Fruit fly (Drosophila melanogaster) whole organism, wandering third instar larva: ENCODE measurements around the gene Cpr97Eb.

Experiments used
- Abd-B ChIP-seq: fragments of >200 bp; optimal IDR thresholded peaks from 2 replicates; lab custom pipeline; 2017; ENCODE audit warnings: missing biosample characterization, missing genetic modification characterization
- CG32264 ChIP-seq: fragments of 200-800 bp; sonication (Bioruptor generic); optimal IDR thresholded peaks from 2 replicates; lab custom pipeline; 2016; ENCODE audit warnings: missing biosample characterization, missing genetic modification characterization
- CG9705 ChIP-seq: fragments of 200-800 bp; sonication (Bioruptor generic); optimal IDR thresholded peaks from 2 replicates; lab custom pipeline; 2018; ENCODE audit warnings: missing biosample characterization, mild to moderate bottlenecking, missing genetic modification characterization
- Dfd ChIP-seq: fragments of >200 bp; optimal IDR thresholded peaks from 2 replicates; lab custom pipeline; 2017; ENCODE audit warnings: missing biosample characterization, missing genetic modification characterization
- Dif ChIP-seq: fragments of 200-275, 200-300 bp; sonication (Bioruptor generic); optimal IDR thresholded peaks from 2 replicates; lab custom pipeline; 2018; ENCODE audit warnings: missing biosample characterization, missing genetic modification characterization; ENCODE audit not compliant: partially characterized antibody
- GATAd ChIP-seq: sonication (Bioruptor generic); optimal IDR thresholded peaks from 2 replicates; lab custom pipeline; 2016; ENCODE audit warnings: missing biosample characterization, missing genetic modification characterization
- HLH106 ChIP-seq: fragments of 200-800 bp; optimal IDR thresholded peaks from 3 replicates; lab custom pipeline; 2019; ENCODE audit warnings: missing biosample characterization, mild to moderate bottlenecking, missing genetic modification characterization, moderate library complexity
- Hnf4 ChIP-seq: fragments of 200-800 bp; sonication (Bioruptor generic); optimal IDR thresholded peaks from 2 replicates; lab custom pipeline; 2016; ENCODE audit warnings: missing biosample characterization, mild to moderate bottlenecking, missing genetic modification characterization
- Hr78 ChIP-seq: fragments of >200 bp; optimal IDR thresholded peaks from 2 replicates; lab custom pipeline; 2017; ENCODE audit warnings: missing biosample characterization, missing genetic modification characterization
- Hr83 ChIP-seq: fragments of 200-300 bp; sonication (Bioruptor generic); optimal IDR thresholded peaks from 2 replicates; lab custom pipeline; 2016; ENCODE audit warnings: missing biosample characterization, mild to moderate bottlenecking, missing genetic modification characterization, moderate library complexity; ENCODE audit not compliant: poor library complexity, severe bottlenecking
- Jra ChIP-seq: sonication (Bioruptor generic); optimal IDR thresholded peaks from 2 replicates; lab custom pipeline; 2016; ENCODE audit warnings: missing biosample characterization, missing genetic modification characterization
- Myc ChIP-seq: fragments of >200 bp; optimal IDR thresholded peaks from 2 replicates; lab custom pipeline; 2017
- OdsH ChIP-seq: fragments of 200-800 bp; sonication (Bioruptor generic); optimal IDR thresholded peaks from 2 replicates; lab custom pipeline; 2016; ENCODE audit warnings: missing biosample characterization, mild to moderate bottlenecking, missing genetic modification characterization
- Sp1 ChIP-seq: fragments of 200-800 bp; sonication (Bioruptor generic); optimal IDR thresholded peaks from 3 replicates; lab custom pipeline; 2019; ENCODE audit warnings: missing biosample characterization, mild to moderate bottlenecking, missing genetic modification characterization, moderate library complexity
- br ChIP-seq: fragments of 200-800 bp; sonication (Bioruptor generic); optimal IDR thresholded peaks from 2 replicates; lab custom pipeline; 2016; ENCODE audit warnings: missing biosample characterization, missing genetic modification characterization
- dmrt93B ChIP-seq: fragments of 200-800 bp; sonication (Bioruptor generic); optimal IDR thresholded peaks from 2 replicates; lab custom pipeline; 2018; ENCODE audit warnings: missing biosample characterization, mild to moderate bottlenecking, missing genetic modification characterization
- ey ChIP-seq: fragments of 200-800 bp; sonication (Bioruptor generic); optimal IDR thresholded peaks from 2 replicates; lab custom pipeline; 2016; ENCODE audit warnings: missing biosample characterization, missing genetic modification characterization
- foxo ChIP-seq, 2 experiments: fragments of 200-800 bp; sonication (Bioruptor generic); optimal IDR thresholded peaks; 2 replicates in 1 of 2; 3 replicates in 1 of 2; lab custom pipeline; 2016 to 2017; ENCODE audit warnings: missing biosample characterization in 2 of 2, missing genetic modification characterization in 2 of 2
- fru ChIP-seq: fragments of 200-800 bp; sonication (Bioruptor generic); optimal IDR thresholded peaks from 3 replicates; lab custom pipeline; 2016; ENCODE audit warnings: missing biosample characterization, mild to moderate bottlenecking, missing genetic modification characterization
- h ChIP-seq: fragments of 200-800 bp; sonication (Bioruptor generic); optimal IDR thresholded peaks from 3 replicates; lab custom pipeline; 2016; ENCODE audit warnings: missing biosample characterization, mild to moderate bottlenecking, missing genetic modification characterization
- jim ChIP-seq: fragments of 175-275, 200-325 bp; sonication (Bioruptor generic); optimal IDR thresholded peaks from 2 replicates; lab custom pipeline; 2016; ENCODE audit warnings: missing biosample characterization, mild to moderate bottlenecking, missing genetic modification characterization
- lola ChIP-seq: fragments of >200 bp; optimal IDR thresholded peaks from 2 replicates; lab custom pipeline; 2017; ENCODE audit warnings: missing biosample characterization, missing genetic modification characterization
- pan ChIP-seq: fragments of >200 bp; optimal IDR thresholded peaks from 2 replicates; lab custom pipeline; 2017
- psq ChIP-seq: fragments of 200-800 bp; sonication (Bioruptor generic); optimal IDR thresholded peaks from 3 replicates; lab custom pipeline; 2017; ENCODE audit warnings: missing biosample characterization, mild to moderate bottlenecking, missing genetic modification characterization, moderate library complexity
- rgr ChIP-seq: fragments of 200-800 bp; sonication (Bioruptor generic); optimal IDR thresholded peaks from 3 replicates; lab custom pipeline; 2016; ENCODE audit warnings: missing biosample characterization, mild to moderate bottlenecking, missing genetic modification characterization
- sv ChIP-seq: fragments of 200-800 bp; sonication (Bioruptor generic); optimal IDR thresholded peaks from 3 replicates; lab custom pipeline; 2016; ENCODE audit warnings: missing biosample characterization, missing genetic modification characterization
- usp ChIP-seq: fragments of >200 bp; optimal IDR thresholded peaks from 2 replicates; lab custom pipeline; 2017; ENCODE audit warnings: missing biosample characterization, missing genetic modification characterization
- woc ChIP-seq: sonication (Bioruptor generic); optimal IDR thresholded peaks from 2 replicates; lab custom pipeline; 2016; ENCODE audit warnings: missing biosample characterization, mild to moderate bottlenecking, missing genetic modification characterization

Cpr97Eb gene

dm6 chr3R:27091106-27091505, at the start of gene Cpr97Eb:
Gene Cpr97Eb (minus strand): TSS chr3R:27091130.
- no peak for TF ChIP-seq Hr78 (GFP tag; lab: Kevin White, UChicago)
- TF ChIP-seq Dif (GFP tag; lab: Kevin White, UChicago), result no peak
- TF ChIP-seq br (GFP tag; lab: Kevin White, UChicago), result no peak
- TF ChIP-seq Myc (lab: Kevin White, UChicago), result no peak
- TF ChIP-seq ey (GFP tag; lab: Kevin White, UChicago), result no peak
- no peak for TF ChIP-seq Hr83
- TF ChIP-seq usp (GFP tag; lab: Kevin White, UChicago), result no peak
- no peak for TF ChIP-seq Hnf4 (GFP tag; lab: Kevin White, UChicago)
- TF ChIP-seq h (GFP tag; lab: Kevin White, UChicago), result no peak
- TF ChIP-seq Dfd (GFP tag; lab: Kevin White, UChicago), result no peak

- TF ChIP-seq Hnf4 (GFP tag; lab: Kevin White, UChicago) (no peak), HLH106 (tag; lab: Kevin White, UChicago) (peak; percentile 32), br (GFP tag; lab: Kevin White, UChicago) (peak; percentile 11), GATAd (no peak), Jra (no peak), CG32264 (no peak), CG9705 (GFP tag; lab: Kevin White, UChicago) (no peak), dmrt93B (GFP tag; lab: Kevin White, UChicago) (no peak), Dfd (GFP tag; lab: Kevin White, UChicago) (no peak), ey (GFP tag; lab: Kevin White, UChicago) (no peak), Dif (GFP tag; lab: Kevin White, UChicago) (no peak), woc (GFP tag; lab: Kevin White, UChicago) (no peak), Abd-B (no peak), h (GFP tag; lab: Kevin White, UChicago) (peak; percentile 7), OdsH (GFP tag; lab: Kevin White, UChicago) (no peak), fru (GFP tag; lab: Kevin White, UChicago) (peak; percentile 16), sv (GFP tag; lab: Kevin White, UChicago) (no peak), psq (GFP tag; lab: Kevin White, UChicago) (peak; percentile 19), foxo (GFP tag; optimal IDR thresholded peaks at IDR 0.05; lab: Kevin White, UChicago) (peak in 1 of 2 experiments; percentile 39), pan (lab: Kevin White, UChicago) (no peak), lola (GFP tag; lab: Kevin White, UChicago) (no peak)
These were observed 49.0 kb upstream of the Cpr97Eb start for dm6 chr3R:27139963-27140362.

dm6 chr3R:27138700-27139099, 47.8 kb upstream of the Cpr97Eb start:
- TF ChIP-seq Hr78 (GFP tag; lab: Kevin White, UChicago), result no peak
- TF ChIP-seq Jra, result no peak
- TF ChIP-seq OdsH (GFP tag; lab: Kevin White, UChicago), result no peak
- no peak for TF ChIP-seq br (GFP tag; lab: Kevin White, UChicago)

dm6 chr3R:27137914-27138323, 47.0 kb upstream of the Cpr97Eb start:
- TF ChIP-seq Hr83 (no peak), sv (GFP tag; lab: Kevin White, UChicago) (no peak), Dfd (GFP tag; lab: Kevin White, UChicago) (no peak), dmrt93B (GFP tag; lab: Kevin White, UChicago) (no peak)

dm6 chr3R:27135692-27136641, 45.0 kb upstream of the Cpr97Eb start:
- TF ChIP-seq dmrt93B (GFP tag; lab: Kevin White, UChicago), result peak; percentile 11
- TF ChIP-seq OdsH (GFP tag; lab: Kevin White, UChicago), result peak; percentile 62
- TF ChIP-seq h (GFP tag; lab: Kevin White, UChicago), result peak; percentile 36
- TF ChIP-seq br (GFP tag; lab: Kevin White, UChicago), result peak; percentile 51
- no peak for TF ChIP-seq HLH106 (tag; lab: Kevin White, UChicago)
- TF ChIP-seq sv (GFP tag; lab: Kevin White, UChicago), result no peak
- peak; percentile 55 for TF ChIP-seq rgr
- TF ChIP-seq ey (GFP tag; lab: Kevin White, UChicago), result peak; percentile 4
- TF ChIP-seq jim, result no peak
- peak; percentile 37 for TF ChIP-seq Hnf4 (GFP tag; lab: Kevin White, UChicago)
- TF ChIP-seq Sp1, result peak; percentile 26
- peak; percentile 38 for TF ChIP-seq fru (GFP tag; lab: Kevin White, UChicago)
- peak; percentile 30 for TF ChIP-seq psq (GFP tag; lab: Kevin White, UChicago)
- peak in 1 of 2 experiments; percentile 27 for TF ChIP-seq foxo (GFP tag; optimal IDR thresholded peaks at IDR 0.05; lab: Kevin White, UChicago)
- no peak for TF ChIP-seq woc (GFP tag; lab: Kevin White, UChicago)
